Worm (Caenorhabditis elegans) whole organism, young adult: ENCODE results near the gene btb-14.

Experiments used
- B0019.2 ChIP-seq: fragments of 200-800 bp; sonication (Bioruptor generic); conservative IDR thresholded peaks from 2 replicates; pipeline ENCODE4 v1.3.6; 2022; ENCODE audit warnings: missing genetic modification reagents, missing genetic modification characterization, missing compliant biosample characterization
- C06A6.2 ChIP-seq: fragments of 200-800 bp; sonication (Bioruptor generic); conservative IDR thresholded peaks from 2 replicates; pipeline ENCODE4 v1.3.6; 2022; ENCODE audit warnings: missing genetic modification characterization, missing compliant biosample characterization
- F39B2.1 ChIP-seq: fragments of 200-800 bp; sonication (Bioruptor generic); IDR thresholded peaks from 2 replicates; pipeline ENCODE4 v1.3.6; 2022; ENCODE audit warnings: missing genetic modification reagents, missing genetic modification characterization, missing compliant biosample characterization
- F55B11.4 ChIP-seq: sonication (generic microtip); optimal IDR thresholded peaks from 2 replicates; lab custom pipeline; 2016; ENCODE audit warnings: missing compliant biosample characterization, missing genetic modification characterization, borderline replicate concordance; ENCODE audit not compliant: insufficient read depth
- T07F8.4 ChIP-seq: sonication (generic microtip); optimal IDR thresholded peaks from 2 replicates; lab custom pipeline; 2016; ENCODE audit warnings: mild to moderate bottlenecking, missing genetic modification characterization, moderate library complexity, missing compliant biosample characterization
- Y56A3A.18 ChIP-seq: fragments of 200-800 bp; sonication (Bioruptor generic); IDR thresholded peaks from 2 replicates; pipeline ENCODE4 v1.3.6; 2022; ENCODE audit warnings: missing genetic modification reagents, missing genetic modification characterization, missing compliant biosample characterization
- ama-1 ChIP-seq, 3 experiments: fragments of 150-350 bp in 1 of 3; sonication (generic microtip) in 2 of 3; optimal IDR thresholded peaks; 2 replicates each; lab custom pipeline; 2014 to 2018; ENCODE audit warnings: missing biosample characterization in 2 of 3, missing genetic modification characterization in 2 of 3, missing genetic modification reagents in 2 of 3
- aptf-2 ChIP-seq: fragments of 200-800 bp; sonication (Bioruptor generic); conservative IDR thresholded peaks from 2 replicates; pipeline ENCODE4 v1.3.6; 2022; ENCODE audit warnings: missing genetic modification reagents, missing genetic modification characterization, missing compliant biosample characterization
- aptf-3 ChIP-seq: fragments of 200-800 bp; sonication (Bioruptor generic); IDR thresholded peaks from 2 replicates; pipeline ENCODE4 v1.3.6; 2022; ENCODE audit warnings: missing genetic modification characterization, missing compliant biosample characterization
- attf-6 ChIP-seq: fragments of 200-800 bp; sonication (Bioruptor generic); IDR thresholded peaks from 2 replicates; pipeline ENCODE4 v1.3.6; 2022; ENCODE audit warnings: missing genetic modification reagents, missing genetic modification characterization, missing compliant biosample characterization
- bed-2 ChIP-seq: fragments of 200-800 bp; sonication (Bioruptor generic); IDR thresholded peaks from 2 replicates; pipeline ENCODE4 v1.3.6; 2022; ENCODE audit warnings: missing genetic modification reagents, missing genetic modification characterization, missing compliant biosample characterization
- cebp-2 ChIP-seq: fragments of 200-800 bp; sonication (Bioruptor generic); IDR thresholded peaks from 2 replicates; pipeline ENCODE4 v1.3.6; 2022; ENCODE audit warnings: missing genetic modification characterization, missing compliant biosample characterization
- ceh-58 ChIP-seq: fragments of 200-800 bp; sonication (Bioruptor generic); IDR thresholded peaks from 2 replicates; pipeline ENCODE4 v1.3.6; 2022; ENCODE audit warnings: missing genetic modification characterization, missing compliant biosample characterization
- ceh-79 ChIP-seq: sonication (generic microtip); optimal IDR thresholded peaks from 2 replicates; lab custom pipeline; 2017; ENCODE audit warnings: mild to moderate bottlenecking, missing genetic modification characterization, missing compliant biosample characterization
- ceh-91 ChIP-seq: fragments of 200-800 bp; sonication (Bioruptor generic); IDR thresholded peaks from 2 replicates; pipeline ENCODE4 v1.3.6; 2022; ENCODE audit warnings: missing genetic modification reagents, missing genetic modification characterization, missing compliant biosample characterization
- chd-7 ChIP-seq: sonication (generic microtip); optimal IDR thresholded peaks from 2 replicates; lab custom pipeline; 2016; ENCODE audit warnings: mild to moderate bottlenecking, missing genetic modification characterization, moderate library complexity, missing compliant biosample characterization
- egl-18 ChIP-seq: fragments of 200-800 bp; sonication (Bioruptor generic); IDR thresholded peaks from 2 replicates; pipeline ENCODE4 v1.3.6; 2022; ENCODE audit warnings: missing genetic modification reagents, missing genetic modification characterization, missing compliant biosample characterization
- egrh-3 ChIP-seq: fragments of 200-800 bp; sonication (Bioruptor generic); IDR thresholded peaks from 2 replicates; pipeline ENCODE4 v1.3.6; 2022; ENCODE audit warnings: missing genetic modification reagents, missing genetic modification characterization, missing compliant biosample characterization
- ets-4 ChIP-seq: fragments of 200-800 bp; sonication (Bioruptor generic); optimal IDR thresholded peaks from 2 replicates; lab custom pipeline; 2018; ENCODE audit warnings: mild to moderate bottlenecking, missing genetic modification characterization, missing compliant biosample characterization
- hlh-26 ChIP-seq: fragments of 200-800 bp; sonication (Bioruptor generic); conservative IDR thresholded peaks from 2 replicates; pipeline ENCODE4 v1.3.6; 2022; ENCODE audit warnings: missing genetic modification reagents, missing genetic modification characterization, missing compliant biosample characterization
- let-607 ChIP-seq, 2 experiments: fragments of 200-800 bp in 1 of 2; sonication (Bioruptor generic) in 1 of 2; sonication (generic microtip) in 1 of 2; optimal IDR thresholded peaks; 2 replicates each; lab custom pipeline; 2016 to 2018; ENCODE audit warnings: mild to moderate bottlenecking in 2 of 2, missing compliant biosample characterization in 2 of 2, missing genetic modification characterization in 2 of 2, moderate library complexity in 2 of 2, missing genotype in 1 of 2
- lin-35 ChIP-seq, 3 experiments: fragments of 150-350 bp in 2 of 3; sonication (generic microtip) in 1 of 3; optimal IDR thresholded peaks; 2 replicates each; lab custom pipeline; 2014 to 2018; ENCODE audit warnings: missing biosample characterization in 3 of 3, missing genetic modification characterization in 3 of 3, missing genetic modification reagents in 3 of 3
- madf-6 ChIP-seq: fragments of 200-800 bp; sonication (Bioruptor generic); IDR thresholded peaks from 2 replicates; pipeline ENCODE4 v1.3.6; 2022; ENCODE audit warnings: missing genetic modification reagents, missing genetic modification characterization, missing compliant biosample characterization
- madf-8 ChIP-seq: fragments of 200-800 bp; sonication (Bioruptor generic); conservative IDR thresholded peaks from 2 replicates; pipeline ENCODE4 v1.3.6; 2022; ENCODE audit warnings: missing genetic modification reagents, missing genetic modification characterization, missing compliant biosample characterization
- mcd-1 ChIP-seq: fragments of 200-800 bp; sonication (Bioruptor generic); IDR thresholded peaks from 2 replicates; pipeline ENCODE4 v1.3.6; 2022; ENCODE audit warnings: missing genetic modification reagents, missing genetic modification characterization, missing compliant biosample characterization
- nhr-80 ChIP-seq: sonication (generic microtip); optimal IDR thresholded peaks from 2 replicates; lab custom pipeline; 2016; ENCODE audit warnings: missing genetic modification characterization, missing compliant biosample characterization
- nhr-90 ChIP-seq: sonication (generic microtip); optimal IDR thresholded peaks from 2 replicates; lab custom pipeline; 2016; ENCODE audit warnings: missing genotype, mild to moderate bottlenecking, missing genetic modification characterization, missing compliant biosample characterization
- pha-4 ChIP-seq: fragments of 150-350 bp; sonication (generic microtip); optimal IDR thresholded peaks from 2 replicates; lab custom pipeline; 2014; ENCODE audit warnings: missing biosample characterization, missing genetic modification reagents, missing genetic modification characterization
- snpc-1.3 ChIP-seq: sonication (generic microtip); optimal IDR thresholded peaks from 2 replicates; lab custom pipeline; 2017; ENCODE audit warnings: missing genetic modification characterization, mild to moderate bottlenecking, missing compliant biosample characterization, antibody characterized with exemption, moderate library complexity, missing genotype, missing genetic modification reagents; ENCODE audit not compliant: insufficient read depth
- sptf-2 ChIP-seq: fragments of 200-800 bp; sonication (Bioruptor generic); optimal IDR thresholded peaks from 2 replicates; lab custom pipeline; 2018; ENCODE audit warnings: mild to moderate bottlenecking, missing genetic modification characterization, missing compliant biosample characterization
- tbp1 ChIP-seq: fragments of 200-800 bp; sonication (Bioruptor generic); optimal IDR thresholded peaks from 2 replicates; lab custom pipeline; 2018; ENCODE audit warnings: mild to moderate bottlenecking, missing genetic modification characterization, missing compliant biosample characterization
- ztf-18 ChIP-seq: sonication (generic microtip); optimal IDR thresholded peaks from 2 replicates; lab custom pipeline; 2016; ENCODE audit warnings: missing genotype, mild to moderate bottlenecking, missing genetic modification characterization, missing compliant biosample characterization
- ztf-25 ChIP-seq: fragments of 200-800 bp; sonication (Bioruptor generic); IDR thresholded peaks from 2 replicates; pipeline ENCODE4 v1.3.6; 2022; ENCODE audit warnings: missing genetic modification reagents, missing genetic modification characterization, missing compliant biosample characterization

btb-14 gene

ce11 chrII:12414805-12415204 lies 31.5 kb downstream of the btb-14 start, which contains the start of gene Y57A10C.11 (continued):
- no peak for TF ChIP-seq madf-8 (GFP tag; lab: Robert Waterston, UW)
- no peak for TF ChIP-seq bed-2 (GFP tag; lab: Robert Waterston, UW)
- TF ChIP-seq, all 124 proteins: peak for 0

ce11 chrII:12417514-12417913 lies 34.3 kb downstream of the btb-14 start, which contains the start of gene sre-27:
Gene sre-27, minus strand, starts transcription at chrII:12417614.
- TF ChIP-seq hlh-26 (GFP tag; lab: Robert Waterston, UW) (no peak), sptf-2 (no peak), egl-18 (GFP tag; lab: Robert Waterston, UW) (no peak), T07F8.4 (tag; lab: Kevin White, UChicago) (no peak)

DNA sequence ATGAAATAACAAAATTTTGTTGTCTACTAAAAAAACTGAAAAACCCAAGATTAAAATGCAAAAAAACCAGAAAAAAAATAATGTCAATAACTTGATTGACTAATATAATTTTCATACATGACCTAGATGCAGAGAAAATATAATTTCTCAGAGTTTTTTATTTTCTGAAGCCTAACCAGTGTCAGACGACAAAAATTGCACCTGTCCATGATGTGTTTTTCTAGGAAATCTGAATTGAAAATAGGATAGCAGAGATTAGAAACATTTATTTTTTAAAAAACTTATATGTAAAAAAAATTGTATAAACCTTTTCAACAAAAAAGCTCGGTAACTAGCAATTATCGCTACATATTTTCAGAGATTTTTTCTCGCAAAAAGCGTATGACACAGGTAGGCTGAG lies 34.7 kb downstream of the btb-14 start:
- TF ChIP-seq F55B11.4 (tag; lab: Kevin White, UChicago) = no peak

- TF ChIP-seq T07F8.4 (tag; lab: Kevin White, UChicago) (no peak), F39B2.1 (GFP tag; lab: Robert Waterston, UW) (no peak), ztf-18 (tag; lab: Kevin White, UChicago) (no peak), ztf-25 (no peak), mcd-1 (GFP tag; lab: Robert Waterston, UW) (no peak), attf-6 (no peak)
- TF ChIP-seq, all 124 proteins: peak for 0
Observed at ce11 chrII:12420486-12420885, 37.2 kb downstream of the btb-14 start, which contains the start of gene sre-26. Gene sre-26, minus strand, starts transcription at chrII:12420586.

- TF ChIP-seq aptf-2 (GFP tag; lab: Robert Waterston, UW) (no peak), aptf-3 (GFP tag; lab: Robert Waterston, UW) (no peak), cebp-2 (GFP tag; lab: Robert Waterston, UW) (no peak), tbp1 (GFP tag; lab: Kevin White, UChicago) (no peak), let-607 (tag; optimal IDR thresholded peaks at IDR 0.05; lab: Kevin White, UChicago) (peak in 1 of 2 experiments; percentile 23), ama-1 (optimal IDR thresholded peaks at IDR 0.05; lab: Kevin White, UChicago) (no peak), ama-1 (GFP tag; optimal IDR thresholded peaks at IDR 0.05; lab: Kevin White, UChicago) (no peak), ceh-58 (no peak), pha-4 (tag; lab: Kevin White, UChicago) (no peak), madf-6 (GFP tag; lab: Robert Waterston, UW) (no peak), chd-7 (tag; lab: Kevin White, UChicago) (no peak), nhr-80 (tag; lab: Kevin White, UChicago) (peak; percentile 78)
Observed at ce11 chrII:12425644-12426222, 42.5 kb downstream of the btb-14 start, which contains the start of gene daf-22. Gene daf-22, minus strand, starts transcription at chrII:12425694.

DNA sequence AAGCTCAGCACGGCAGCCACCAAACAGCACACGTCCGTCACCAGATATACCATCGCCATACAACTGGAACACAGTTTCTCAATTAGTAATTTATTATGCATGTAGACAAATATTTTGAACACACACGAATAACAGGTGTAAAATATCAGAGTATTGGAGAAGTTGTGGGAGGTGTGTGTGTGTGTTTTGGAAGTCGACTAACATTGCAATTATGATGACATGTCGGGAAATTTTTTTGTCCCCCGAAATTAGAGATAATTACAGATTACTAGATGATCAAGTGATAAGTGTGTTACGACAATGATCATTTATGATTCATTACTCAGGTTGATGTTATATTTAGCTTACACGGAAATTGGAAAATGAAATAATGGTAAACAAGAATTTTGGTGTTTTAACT lies 46.5 kb downstream of the btb-14 start, which contains the start of gene Y57A10C.8:
TSS of gene Y57A10C.8 (minus strand) at position 101 of the 400 bp plus-strand sequence.
- no peak for TF ChIP-seq egrh-3 (GFP tag; lab: Robert Waterston, UW)
- no peak for TF ChIP-seq ceh-91
- TF ChIP-seq Y56A3A.18 (GFP tag; lab: Robert Waterston, UW) = no peak
- no peak for TF ChIP-seq T07F8.4 (tag; lab: Kevin White, UChicago)
- no peak for TF ChIP-seq nhr-90
- TF ChIP-seq cebp-2 (GFP tag; lab: Robert Waterston, UW) = no peak
- TF ChIP-seq lin-35 (GFP tag; optimal IDR thresholded peaks at IDR 0.05; lab: Kevin White, UChicago) = no peak
- TF ChIP-seq snpc-1.3 = no peak
- TF ChIP-seq ceh-79 (tag; lab: Kevin White, UChicago) = no peak
- TF ChIP-seq ets-4 (GFP tag; lab: Kevin White, UChicago) = no peak
- no peak for TF ChIP-seq attf-6
- no peak for TF ChIP-seq C06A6.2 (GFP tag; lab: Robert Waterston, UW)
- no peak for TF ChIP-seq B0019.2 (GFP tag; lab: Robert Waterston, UW)
